Worm (Caenorhabditis elegans): ENCODE data around the gene Y43F8B.1.

Gene Y43F8B.1

DNA sequence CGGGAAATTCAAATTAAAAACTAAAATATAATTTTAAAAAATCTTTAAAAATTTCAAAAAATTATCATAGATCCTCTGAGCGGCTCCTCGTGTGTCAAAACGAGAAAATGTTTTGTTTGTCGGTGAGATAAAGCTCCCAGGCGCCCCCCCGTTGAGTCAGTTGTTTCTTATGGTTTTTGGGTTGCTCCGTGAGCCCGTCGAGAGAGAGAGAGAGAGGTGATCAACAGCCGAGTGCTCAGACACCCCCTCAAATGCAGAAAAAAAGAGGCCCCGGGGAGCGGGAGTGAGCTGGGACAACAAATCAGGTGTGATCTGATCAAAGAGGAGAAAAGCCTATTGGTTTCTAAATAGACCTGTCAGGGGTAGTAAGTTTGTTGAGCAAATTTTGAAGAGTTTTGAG, 673 bp upstream of the Y43F8B.1 start:
- TF ChIP-seq lin-32 (GFP tag; optimal IDR thresholded peaks at IDR 0.05) (no peak), unc-120 (tag; optimal IDR thresholded peaks at IDR 0.05; ENCODE audit: poor library complexity, severe bottlenecking) (peak; percentile 9), hlh-1 (tag; optimal IDR thresholded peaks at IDR 0.05) (peak; percentile 57)

- no peak for TF ChIP-seq tbx-8 (GFP tag; optimal IDR thresholded peaks at IDR 0.05)
- no peak for TF ChIP-seq sptf-1 (tag; optimal IDR thresholded peaks at IDR 0.05)
- no peak for TF ChIP-seq unc-120 (tag; optimal IDR thresholded peaks at IDR 0.05; ENCODE audit: poor library complexity, severe bottlenecking)
- no peak for TF ChIP-seq mab-5 (tag; optimal IDR thresholded peaks at IDR 0.05)
- no peak for TF ChIP-seq snpc-4 (tag; optimal IDR thresholded peaks at IDR 0.05)
- no peak for TF ChIP-seq nhr-2 (tag; optimal IDR thresholded peaks at IDR 0.05)
- no peak for TF ChIP-seq mls-2 (tag; optimal IDR thresholded peaks at IDR 0.05)
- TF ChIP-seq unc-39 (tag; optimal IDR thresholded peaks at IDR 0.05) = no peak
- TF ChIP-seq elt-1 (tag; optimal IDR thresholded peaks at IDR 0.05; ENCODE audit: borderline replicate concordance, insufficient read depth) = no peak
- no peak for TF ChIP-seq flh-1 (GFP tag; optimal IDR thresholded peaks at IDR 0.05)
Observed at ce11 chrV:19545026-19545425, 974 bp downstream of the Y43F8B.1 start.

- no peak for TF ChIP-seq bed-3 (GFP tag; optimal IDR thresholded peaks at IDR 0.05)
- no peak for TF ChIP-seq sem-2 (GFP tag; optimal IDR thresholded peaks at IDR 0.05)
- no peak for TF ChIP-seq sptf-1 (tag; optimal IDR thresholded peaks at IDR 0.05)
- no peak for TF ChIP-seq lin-13 (tag; optimal IDR thresholded peaks at IDR 0.05)
- TF ChIP-seq drap-1 (GFP tag; optimal IDR thresholded peaks at IDR 0.05) = no peak
- peak; percentile 40 for TF ChIP-seq ham-2 (GFP tag; optimal IDR thresholded peaks at IDR 0.05)
Observed at ce11 chrV:19543509-19543908, 2.5 kb downstream of the Y43F8B.1 start.

DNA sequence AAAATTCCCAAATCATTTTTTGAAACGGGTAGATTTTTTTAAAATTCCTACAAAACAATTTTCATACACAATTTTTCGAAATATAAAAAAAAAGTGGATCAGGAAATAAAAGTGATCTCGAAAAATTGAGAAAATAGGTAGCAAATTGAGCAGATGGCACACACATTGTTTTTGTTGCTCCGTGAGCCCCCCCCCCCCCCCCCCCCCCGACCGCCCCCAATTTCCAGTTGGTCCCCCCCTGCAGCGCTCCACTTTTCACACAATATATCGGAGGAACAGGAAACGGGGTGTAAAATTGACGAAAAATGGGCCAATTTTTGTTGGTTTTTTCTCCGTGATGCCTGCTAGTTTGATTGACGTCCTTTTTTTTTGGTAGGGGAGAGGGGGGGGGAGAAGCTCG, 5.1 kb downstream of the Y43F8B.1 start:
- no peak for TF ChIP-seq unc-39 (tag; optimal IDR thresholded peaks at IDR 0.05)
- no peak for TF ChIP-seq ces-1 (GFP tag; optimal IDR thresholded peaks at IDR 0.05)
- no peak for TF ChIP-seq ztf-11 (tag; optimal IDR thresholded peaks at IDR 0.05)
- TF ChIP-seq lin-32 (GFP tag; optimal IDR thresholded peaks at IDR 0.05) = no peak
- TF ChIP-seq nhr-2 (tag; optimal IDR thresholded peaks at IDR 0.05) = no peak
- TF ChIP-seq sptf-1 (tag; optimal IDR thresholded peaks at IDR 0.05) = peak; percentile 33
- TF ChIP-seq mab-5 (tag; optimal IDR thresholded peaks at IDR 0.05) = no peak
- TF ChIP-seq drap-1 (GFP tag; optimal IDR thresholded peaks at IDR 0.05) = peak; percentile 0
- TF ChIP-seq snpc-4 (tag; optimal IDR thresholded peaks at IDR 0.05) = no peak
- TF ChIP-seq unc-62 (GFP tag; optimal IDR thresholded peaks at IDR 0.05) = no peak

DNA sequence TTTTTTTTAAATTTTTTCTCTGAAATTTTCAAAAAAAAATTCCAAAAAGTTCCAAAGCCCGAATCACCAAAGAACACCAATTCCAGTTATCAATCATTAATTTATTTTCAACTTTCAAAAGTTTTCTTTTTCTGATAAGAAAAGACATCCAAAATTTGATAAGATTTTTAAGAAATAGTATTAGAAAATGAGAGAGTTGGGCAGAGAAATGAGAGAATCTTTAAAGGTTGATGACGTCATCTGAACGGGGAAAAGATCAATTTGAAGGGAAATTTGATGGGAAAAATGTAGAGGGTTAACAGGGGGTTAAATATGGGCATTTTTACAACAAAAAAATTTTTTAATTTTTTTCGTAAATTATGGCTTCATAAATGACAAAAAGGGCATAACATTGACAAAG, 12.5 kb downstream of the Y43F8B.1 start:
- TF ChIP-seq zip-8 (tag; optimal IDR thresholded peaks at IDR 0.05) (peak; percentile 31), lin-13 (tag; optimal IDR thresholded peaks at IDR 0.05) (no peak)

- TF ChIP-seq mls-2 (tag; optimal IDR thresholded peaks at IDR 0.05) = no peak
- TF ChIP-seq lsy-2 (tag; optimal IDR thresholded peaks at IDR 0.05) = no peak
- TF ChIP-seq tbx-8 (GFP tag; optimal IDR thresholded peaks at IDR 0.05) = no peak
- no peak for TF ChIP-seq unc-39 (tag; optimal IDR thresholded peaks at IDR 0.05)
- no peak for TF ChIP-seq unc-62 (GFP tag; optimal IDR thresholded peaks at IDR 0.05)
- TF ChIP-seq drap-1 (GFP tag; optimal IDR thresholded peaks at IDR 0.05) = no peak
- no peak for TF ChIP-seq blmp-1 (tag; optimal IDR thresholded peaks at IDR 0.05)
- no peak for TF ChIP-seq mab-5 (tag; optimal IDR thresholded peaks at IDR 0.05)
- no peak for TF ChIP-seq hlh-1 (tag; optimal IDR thresholded peaks at IDR 0.05)
- no peak for TF ChIP-seq sem-2 (GFP tag; optimal IDR thresholded peaks at IDR 0.05)
- TF ChIP-seq ztf-11 (tag; optimal IDR thresholded peaks at IDR 0.05) = no peak
- TF ChIP-seq ces-1 (GFP tag; optimal IDR thresholded peaks at IDR 0.05) = no peak
- TF ChIP-seq snpc-4 (tag; optimal IDR thresholded peaks at IDR 0.05) = no peak
- no peak for TF ChIP-seq lin-32 (GFP tag; optimal IDR thresholded peaks at IDR 0.05)
- TF ChIP-seq ceh-83 (GFP tag; optimal IDR thresholded peaks at IDR 0.05) = no peak
Observed at ce11 chrV:19533010-19533409, 13.0 kb downstream of the Y43F8B.1 start, which contains the start of gene Y43F8B.2. Gene Y43F8B.2 (minus strand): TSS chrV:19533110.

- TF ChIP-seq pha-4 (tag; optimal IDR thresholded peaks at IDR 0.05) (no peak), lin-32 (GFP tag; optimal IDR thresholded peaks at IDR 0.05) (no peak), nhr-76 (tag; optimal IDR thresholded peaks at IDR 0.05) (no peak), mls-2 (tag; optimal IDR thresholded peaks at IDR 0.05) (no peak), bed-3 (GFP tag; optimal IDR thresholded peaks at IDR 0.05) (no peak), nhr-2 (tag; optimal IDR thresholded peaks at IDR 0.05) (no peak), M03D4.4 (tag; optimal IDR thresholded peaks at IDR 0.05) (no peak), drap-1 (GFP tag; optimal IDR thresholded peaks at IDR 0.05) (no peak), mab-5 (tag; optimal IDR thresholded peaks at IDR 0.05) (no peak), nhr-237 (tag; optimal IDR thresholded peaks at IDR 0.05) (no peak), elt-1 (tag; optimal IDR thresholded peaks at IDR 0.05; ENCODE audit: borderline replicate concordance, insufficient read depth) (no peak), unc-120 (tag; optimal IDR thresholded peaks at IDR 0.05; ENCODE audit: poor library complexity, severe bottlenecking) (no peak), snpc-4 (tag; optimal IDR thresholded peaks at IDR 0.05) (no peak), ceh-39 (tag; optimal IDR thresholded peaks at IDR 0.05) (no peak), blmp-1 (tag; optimal IDR thresholded peaks at IDR 0.05) (no peak), ham-2 (GFP tag; optimal IDR thresholded peaks at IDR 0.05) (no peak), nhr-12 (tag; optimal IDR thresholded peaks at IDR 0.05) (no peak), nhr-28 (tag; optimal IDR thresholded peaks at IDR 0.05) (no peak), ces-1 (GFP tag; optimal IDR thresholded peaks at IDR 0.05) (no peak)
Observed at ce11 chrV:19531034-19531433, 15.0 kb downstream of the Y43F8B.1 start.

All from whole organism, mixed stage, embryonic.